Worm (Caenorhabditis elegans): ENCODE data around the gene ZK669.2.

ce11 chrII:7900762-7901161 is 37.2 kb downstream of the ZK669.2 start:
- no peak for TF ChIP-seq ces-1 (GFP tag; optimal IDR thresholded peaks at IDR 0.05)
- no peak for TF ChIP-seq snpc-4 (tag; optimal IDR thresholded peaks at IDR 0.05)
- no peak for TF ChIP-seq sptf-1 (tag; optimal IDR thresholded peaks at IDR 0.05)
- no peak for TF ChIP-seq nhr-12 (tag; optimal IDR thresholded peaks at IDR 0.05)
- TF ChIP-seq unc-62 (GFP tag; optimal IDR thresholded peaks at IDR 0.05) = no peak
- TF ChIP-seq nhr-76 (tag; optimal IDR thresholded peaks at IDR 0.05) = no peak
- no peak for TF ChIP-seq elt-1 (tag; optimal IDR thresholded peaks at IDR 0.05; ENCODE audit: borderline replicate concordance, insufficient read depth)
- TF ChIP-seq lsy-2 (tag; optimal IDR thresholded peaks at IDR 0.05) = no peak
- no peak for TF ChIP-seq lin-13 (tag; optimal IDR thresholded peaks at IDR 0.05)
- TF ChIP-seq ztf-11 (tag; optimal IDR thresholded peaks at IDR 0.05) = no peak
- TF ChIP-seq elt-3 (tag; optimal IDR thresholded peaks at IDR 0.05) = no peak

Data from whole organism, mixed stage, embryonic.